Fruit fly (Drosophila melanogaster): ENCODE data around the gene Prosbeta3.
A peak's percentile ranks its signal among the peaks of the same experiment; 100 is the strongest.

Gene Prosbeta3

dm6 chr3R:8979850-8980775 lies 25.9 kb downstream of the Prosbeta3 start (continued):
- no peak for TF ChIP-seq Side (GFP tag; optimal IDR thresholded peaks at IDR 0.05)
- TF ChIP-seq dmrt99B (tag; optimal IDR thresholded peaks at IDR 0.05), result no peak
- TF ChIP-seq CG7357 (GFP tag; IDR thresholded peaks at IDR 0.05), result no peak
- peak; percentile 44; the same call in 1 of the 3 replicates for TF ChIP-seq row (GFP tag; IDR thresholded peaks at IDR 0.05)
- peak; percentile 14 for TF ChIP-seq pzg (GFP tag; optimal IDR thresholded peaks at IDR 0.05)
- TF ChIP-seq Pdp1 (GFP tag; optimal IDR thresholded peaks at IDR 0.05), result peak in 1 of 2 experiments; percentile 41
- TF ChIP-seq CG4328 (GFP tag; optimal IDR thresholded peaks at IDR 0.05), result no peak
- TF ChIP-seq Tbp (GFP tag; optimal IDR thresholded peaks at IDR 0.05), result no peak
- TF ChIP-seq CG11504 (tag; optimal IDR thresholded peaks at IDR 0.05), result peak; percentile 65
- peak; percentile 39; the same call in 1 of the 2 replicates for TF ChIP-seq unc-4 (GFP tag; IDR thresholded peaks at IDR 0.05; ENCODE audit: partially characterized antibody)
- peak; percentile 2 for TF ChIP-seq CG13287 (GFP tag; IDR thresholded peaks at IDR 0.05; ENCODE audit: partially characterized antibody)
- TF ChIP-seq insv (GFP tag; optimal IDR thresholded peaks at IDR 0.05), result peak in 1 of 2 experiments; percentile 3
- 0 out of 3 replicates have a peak, but pooled peaks have one; percentile 45 for TF ChIP-seq CG6791 (GFP tag; IDR thresholded peaks at IDR 0.05; ENCODE audit: partially characterized antibody)
- peak; percentile 56; the same call in 2 of the 3 replicates for TF ChIP-seq CG7963 (GFP tag; IDR thresholded peaks at IDR 0.05; ENCODE audit: partially characterized antibody)
- TF ChIP-seq CG4854 (GFP tag; optimal IDR thresholded peaks at IDR 0.05), result no peak
- no peak for TF ChIP-seq CG14965 (GFP tag; optimal IDR thresholded peaks at IDR 0.05; ENCODE audit: borderline replicate concordance)
- no peak for TF ChIP-seq CG9609 (GFP tag; optimal IDR thresholded peaks at IDR 0.05)
- TF ChIP-seq CG2120 (GFP tag; optimal IDR thresholded peaks at IDR 0.05), result peak; percentile 2
- no peak for TF ChIP-seq CG1647 (GFP tag; optimal IDR thresholded peaks at IDR 0.05)
- TF ChIP-seq CG18262 (tag; optimal IDR thresholded peaks at IDR 0.05), result no peak
- TF ChIP-seq E2f2 (GFP tag; IDR thresholded peaks at IDR 0.05), result peak; percentile 98
- no peak for TF ChIP-seq CG11085 (GFP tag; IDR thresholded peaks at IDR 0.05)
- TF ChIP-seq Ets65A (GFP tag), result no peak
- TF ChIP-seq trh (GFP tag; optimal IDR thresholded peaks at IDR 0.05), result no peak
- TF ChIP-seq CG16813 (GFP tag; IDR thresholded peaks at IDR 0.05; ENCODE audit: partially characterized antibody), result peak; percentile 60; the same call in 2 of the 3 replicates
- TF ChIP-seq Hr51 (GFP tag; optimal IDR thresholded peaks at IDR 0.05), result peak in 1 of 2 experiments; percentile 10
- no peak for TF ChIP-seq CG3407 (GFP tag; optimal IDR thresholded peaks at IDR 0.05)
- TF ChIP-seq HLH4C (GFP tag; IDR thresholded peaks at IDR 0.05; ENCODE audit: partially characterized antibody), result peak; percentile 39; the same call in 1 of the 3 replicates
- TF ChIP-seq gcm (GFP tag; optimal IDR thresholded peaks at IDR 0.05), result no peak
- TF ChIP-seq CG1024 (GFP tag; IDR thresholded peaks at IDR 0.05), result no peak
- TF ChIP-seq crc (GFP tag; optimal IDR thresholded peaks at IDR 0.05), result no peak
- TF ChIP-seq Poxn (GFP tag; IDR thresholded peaks at IDR 0.05), result no peak
- no peak for TF ChIP-seq CG5953 (GFP tag; IDR thresholded peaks at IDR 0.05)
- no peak for TF ChIP-seq emc (GFP tag; optimal IDR thresholded peaks at IDR 0.05)
- TF ChIP-seq CG5180 (GFP tag; optimal IDR thresholded peaks at IDR 0.05), result peak; percentile 56
- TF ChIP-seq Opbp (GFP tag; IDR thresholded peaks at IDR 0.05; ENCODE audit: partially characterized antibody), result peak; percentile 56; the same call in 2 of the 3 replicates
- TF ChIP-seq CG16779 (GFP tag; IDR thresholded peaks at IDR 0.05), result no peak
- peak; percentile 27 for TF ChIP-seq trem (tag; optimal IDR thresholded peaks at IDR 0.05)
- peak; percentile 80 for TF ChIP-seq amos (GFP tag; IDR thresholded peaks at IDR 0.05; ENCODE audit: partially characterized antibody)
- TF ChIP-seq jigr1 (GFP tag; IDR thresholded peaks at IDR 0.05), result no peak
- no peak for TF ChIP-seq CG14441 (GFP tag; IDR thresholded peaks at IDR 0.05)
- TF ChIP-seq HmgZ (tag; optimal IDR thresholded peaks at IDR 0.05), result peak; percentile 20
- TF ChIP-seq sens (GFP tag), result peak; percentile 53
- no peak for TF ChIP-seq CG12942 (GFP tag; optimal IDR thresholded peaks at IDR 0.05)
- peak; percentile 25 for TF ChIP-seq CG7839 (tag; optimal IDR thresholded peaks at IDR 0.05)
- no peak for TF ChIP-seq Stat92E (GFP tag; optimal IDR thresholded peaks at IDR 0.05)
- no peak for TF ChIP-seq TFAM (GFP tag; optimal IDR thresholded peaks at IDR 0.05)

Measured in whole organism, embryonic.